Fruit fly (Drosophila melanogaster): Measurements from ENCODE around the gene CG16790.
A peak's percentile ranks its signal among the peaks of the same experiment; 100 is the strongest.

dm6 chr3R:9563240-9563992, 6.6 kb downstream of the CG16790 start, which contains the start of the genes CG9393 and Vps45:
- TF ChIP-seq CG8478 (optimal IDR thresholded peaks at IDR 0.05): no peak
- TF ChIP-seq CTCF (optimal IDR thresholded peaks at IDR 0.05): peak in 1 of 2 experiments; percentile 13
